Worm (Caenorhabditis elegans) whole organism, L3 larva: ENCODE results near the gene efr-3.

Experiments
- ama-1 ChIP-seq: fragments of 150-350 bp; optimal IDR thresholded peaks from 2 replicates; lab custom pipeline; 2018
- fkh-10 ChIP-seq: sonication (generic microtip); optimal IDR thresholded peaks from 2 replicates; lab custom pipeline; 2017; ENCODE audit warnings: missing biosample characterization, missing genetic modification reagents, missing genetic modification characterization
- nhr-237 ChIP-seq: fragments of 150-350 bp; optimal IDR thresholded peaks from 2 replicates; lab custom pipeline; 2014; ENCODE audit warnings: missing biosample characterization, missing genetic modification characterization
- pqm-1 ChIP-seq: fragments of 150-350 bp; optimal IDR thresholded peaks from 2 replicates; lab custom pipeline; 2017; ENCODE audit warnings: missing biosample characterization, missing genetic modification characterization, inconsistent platforms
- snpc-4 ChIP-seq: fragments of 150-350 bp; optimal IDR thresholded peaks from 2 replicates; lab custom pipeline; 2014; ENCODE audit warnings: missing biosample characterization, missing genetic modification characterization
- unc-39 ChIP-seq: sonication (generic microtip); optimal IDR thresholded peaks from 4 replicates; lab custom pipeline; 2017; ENCODE audit warnings: missing biosample characterization, missing genetic modification characterization

DNA sequence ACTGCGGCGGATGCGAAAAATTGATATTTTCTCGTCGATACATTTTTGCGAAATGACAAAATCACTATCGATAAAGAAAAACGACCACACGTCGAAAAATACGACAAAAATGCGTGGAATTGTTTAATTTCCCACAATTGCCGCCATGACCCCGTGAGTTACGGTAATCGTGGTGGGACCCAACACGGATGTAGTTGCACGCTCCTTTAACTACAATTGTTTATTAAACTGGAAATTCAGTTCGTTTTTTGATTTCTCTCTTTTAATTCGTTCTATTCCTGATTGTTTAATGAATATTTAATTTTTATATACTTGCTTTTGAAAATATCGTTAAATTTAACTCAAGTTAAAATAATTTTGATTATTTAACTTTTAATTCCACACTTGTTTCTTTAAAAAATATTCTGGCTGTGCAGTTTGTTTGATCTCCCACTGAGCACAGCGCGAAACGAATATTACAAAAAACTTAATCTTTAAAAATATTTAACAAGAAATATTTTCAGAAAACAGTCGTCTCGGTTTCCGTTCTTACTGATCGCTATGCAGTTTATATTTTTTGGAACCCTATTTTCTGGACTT, 44.4 kb upstream of the efr-3 start, which contains the start of the genes ani-2 and clec-88:
- TF ChIP-seq nhr-237 (tag; lab: Kevin White, UChicago) (no peak), unc-39 (no peak), fkh-10 (no peak), pqm-1 (tag; lab: Kevin White, UChicago) (no peak), snpc-4 (tag; lab: Kevin White, UChicago) (no peak), ama-1 (no peak)
